Worm (Caenorhabditis elegans) whole organism, midembryonic: ENCODE data around the gene lron-4.

Experiments
- T22C8.4 ChIP-seq: fragments of 200-800 bp; sonication (Bioruptor generic); IDR thresholded peaks from 2 replicates; pipeline ENCODE4 v1.3.6; 2022; ENCODE audit warnings: missing genetic modification characterization, missing compliant biosample characterization
- cog-1 ChIP-seq: sonication (generic microtip); optimal IDR thresholded peaks from 2 replicates; lab custom pipeline; 2016; ENCODE audit warnings: missing genetic modification characterization, missing compliant biosample characterization
- flt-1 ChIP-seq: fragments of 200-800 bp; sonication (Bioruptor generic); IDR thresholded peaks from 2 replicates; pipeline ENCODE4 v1.3.6; 2022; ENCODE audit warnings: missing genetic modification characterization, missing compliant biosample characterization
- med-1 ChIP-seq: sonication (generic microtip); optimal IDR thresholded peaks from 2 replicates; lab custom pipeline; 2017; ENCODE audit warnings: missing genetic modification characterization, mild to moderate bottlenecking, missing compliant biosample characterization, antibody characterized with exemption, missing genetic modification reagents; ENCODE audit not compliant: insufficient read depth
- ref-1 ChIP-seq: fragments of 200-800 bp; sonication (Bioruptor generic); conservative IDR thresholded peaks from 2 replicates; pipeline ENCODE4 v1.3.6; 2022; ENCODE audit warnings: missing genetic modification reagents, missing genetic modification characterization, missing compliant biosample characterization
- tab-1 ChIP-seq: fragments of 200-800 bp; sonication (Bioruptor generic); IDR thresholded peaks from 2 replicates; pipeline ENCODE4 v1.3.6; 2022; ENCODE audit warnings: missing genetic modification characterization, missing compliant biosample characterization
- ztf-23 ChIP-seq: fragments of 200-800 bp; sonication (Bioruptor generic); IDR thresholded peaks from 2 replicates; pipeline ENCODE4 v1.3.6; 2022; ENCODE audit warnings: missing genetic modification reagents, missing genetic modification characterization, missing compliant biosample characterization

DNA sequence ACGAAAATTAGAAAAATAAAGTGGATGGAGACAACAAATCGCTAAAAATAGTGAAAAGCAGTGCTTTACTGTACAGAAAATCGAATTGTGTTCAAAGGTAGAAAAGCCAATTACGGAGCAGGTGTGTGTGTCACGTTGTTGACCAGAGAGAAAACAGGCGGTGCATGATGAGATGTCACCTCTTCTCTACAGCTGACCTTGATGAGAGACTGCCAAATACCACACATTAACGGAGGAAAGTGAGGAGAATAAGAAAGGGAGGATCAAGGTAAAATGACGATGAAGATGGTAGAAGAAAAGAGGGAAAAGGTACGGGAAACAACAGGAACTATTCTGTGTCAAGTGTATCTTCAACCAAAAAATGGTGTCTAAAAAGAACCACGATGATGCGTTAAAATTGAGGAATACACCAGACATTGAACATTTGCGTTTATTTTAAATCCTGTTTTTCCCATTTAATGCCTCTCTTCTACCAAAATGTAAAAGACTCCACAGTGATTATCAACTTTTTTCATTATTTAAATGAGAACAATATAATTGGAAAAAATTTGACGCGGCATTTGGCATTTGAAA, 12.7 kb downstream of the lron-4 start:
- TF ChIP-seq T22C8.4 (GFP tag; lab: Robert Waterston, UW) (no peak), med-1 (GFP tag; lab: Kevin White, UChicago) (no peak), ref-1 (no peak), tab-1 (GFP tag; lab: Robert Waterston, UW) (no peak), flt-1 (no peak), ztf-23 (GFP tag; lab: Robert Waterston, UW) (no peak), cog-1 (no peak)
